Worm (Caenorhabditis elegans) whole organism, L4 larva: ENCODE measurements around the gene W04D12.1.

Experiments
- D1046.2 ChIP-seq: fragments of 200-800 bp; sonication (Bioruptor generic); IDR thresholded peaks from 2 replicates; pipeline ENCODE4 v1.3.6; 2022; ENCODE audit warnings: missing genetic modification characterization, missing compliant biosample characterization
- F37D6.2 ChIP-seq: sonication (generic microtip); optimal IDR thresholded peaks from 2 replicates; lab custom pipeline; 2016; ENCODE audit warnings: mild to moderate bottlenecking, missing genetic modification characterization, missing compliant biosample characterization
- F49E8.2 ChIP-seq: sonication (generic microtip); optimal IDR thresholded peaks from 2 replicates; lab custom pipeline; 2016; ENCODE audit warnings: missing compliant biosample characterization, mild to moderate bottlenecking, missing genetic modification characterization, borderline replicate concordance
- R02D3.7 ChIP-seq: fragments of 150-350 bp; sonication (generic microtip); optimal IDR thresholded peaks from 3 replicates; lab custom pipeline; 2014; ENCODE audit warnings: missing biosample characterization, missing genetic modification characterization
- aha-1 ChIP-seq: fragments of 150-350 bp; peaks from one replicate; lab custom pipeline; 2014; ENCODE audit warnings: missing biosample characterization, missing genetic modification characterization
- aly-2 ChIP-seq: sonication (generic microtip); optimal IDR thresholded peaks from 2 replicates; lab custom pipeline; 2018; ENCODE audit warnings: missing biosample characterization, missing genetic modification characterization
- arid-1 ChIP-seq: fragments of 200-800 bp; sonication (Bioruptor generic); conservative IDR thresholded peaks from 2 replicates; pipeline ENCODE4 v1.3.6; 2022; ENCODE audit warnings: missing genetic modification reagents, missing genetic modification characterization, missing compliant biosample characterization
- ceh-20 ChIP-seq: fragments of 200-800 bp; sonication (Bioruptor generic); IDR thresholded peaks from 2 replicates; pipeline ENCODE4 v1.3.6; 2022; ENCODE audit warnings: missing genetic modification reagents, missing genetic modification characterization, missing compliant biosample characterization
- ceh-32 ChIP-seq: sonication (generic microtip); optimal IDR thresholded peaks from 2 replicates; lab custom pipeline; 2016; ENCODE audit warnings: mild to moderate bottlenecking, missing genetic modification characterization, missing compliant biosample characterization; ENCODE audit not compliant: poor library complexity
- daf-12 ChIP-seq: fragments of 150-350 bp; optimal IDR thresholded peaks from 2 replicates; lab custom pipeline; 2014; ENCODE audit warnings: missing biosample characterization, missing genetic modification reagents, missing genetic modification characterization
- daf-16 ChIP-seq, 3 experiments: sonication (generic microtip); optimal IDR thresholded peaks; 2 replicates each; lab custom pipeline; 2016 to 2017; ENCODE audit warnings: missing genetic modification characterization in 3 of 3, missing genetic modification reagents in 3 of 3, mild to moderate bottlenecking in 2 of 3, missing compliant biosample characterization in 2 of 3, missing biosample characterization in 1 of 3, moderate library complexity in 1 of 3
- dmd-6 ChIP-seq: fragments of 200-800 bp; sonication (Bioruptor generic); IDR thresholded peaks from 2 replicates; pipeline ENCODE4 v1.3.6; 2022; ENCODE audit warnings: missing genetic modification reagents, missing genetic modification characterization, missing compliant biosample characterization
- dpl-1 ChIP-seq: fragments of 150-350 bp; optimal IDR thresholded peaks from 2 replicates; lab custom pipeline; 2014; ENCODE audit warnings: missing biosample characterization, missing genetic modification reagents, missing genetic modification characterization
- dve-1 ChIP-seq: sonication (generic microtip); optimal IDR thresholded peaks from 2 replicates; lab custom pipeline; 2017; ENCODE audit warnings: antibody characterized with exemption, mild to moderate bottlenecking, missing genetic modification characterization, missing compliant biosample characterization; ENCODE audit not compliant: insufficient read depth
- egl-43 ChIP-seq: fragments of 200-800 bp; sonication (Bioruptor generic); IDR thresholded peaks from 2 replicates; pipeline ENCODE4 v1.3.6; 2022; ENCODE audit warnings: missing genetic modification reagents, missing genetic modification characterization, missing compliant biosample characterization
- fkh-10 ChIP-seq: fragments of 150-350 bp; optimal IDR thresholded peaks from 2 replicates; lab custom pipeline; 2014; ENCODE audit warnings: missing biosample characterization, missing genetic modification reagents, missing genetic modification characterization
- fos-1 ChIP-seq: fragments of 150-350 bp; optimal IDR thresholded peaks from 2 replicates; lab custom pipeline; 2014; ENCODE audit warnings: missing biosample characterization, missing genetic modification characterization
- gei-8 ChIP-seq: fragments of 200-800 bp; sonication (Bioruptor generic); optimal IDR thresholded peaks from 2 replicates; lab custom pipeline; 2018; ENCODE audit warnings: mild to moderate bottlenecking, missing genetic modification characterization, missing compliant biosample characterization
- hlh-11 ChIP-seq: fragments of 200-800 bp; sonication (Bioruptor generic); optimal IDR thresholded peaks from 2 replicates; lab custom pipeline; 2018; ENCODE audit warnings: mild to moderate bottlenecking, missing genetic modification characterization, missing compliant biosample characterization
- hlh-30 ChIP-seq: sonication (generic microtip); optimal IDR thresholded peaks from 2 replicates; lab custom pipeline; 2017; ENCODE audit warnings: antibody characterized with exemption, mild to moderate bottlenecking, missing genetic modification characterization, missing compliant biosample characterization; ENCODE audit not compliant: insufficient read depth
- jun-1 ChIP-seq: fragments of 150-350 bp; optimal IDR thresholded peaks from 2 replicates; lab custom pipeline; 2014; ENCODE audit warnings: missing biosample characterization, missing genetic modification reagents, missing genetic modification characterization
- lin-1 ChIP-seq: fragments of 200-800 bp; sonication (Bioruptor generic); IDR thresholded peaks from 2 replicates; pipeline ENCODE4 v1.3.6; 2022; ENCODE audit warnings: missing genetic modification reagents, missing genetic modification characterization, missing compliant biosample characterization
- lin-13 ChIP-seq: fragments of 150-350 bp; optimal IDR thresholded peaks from 2 replicates; lab custom pipeline; 2014; ENCODE audit warnings: missing biosample characterization, missing genetic modification reagents, missing genetic modification characterization
- lir-3 ChIP-seq: sonication (generic microtip); optimal IDR thresholded peaks from 2 replicates; lab custom pipeline; 2016; ENCODE audit warnings: mild to moderate bottlenecking, missing genetic modification characterization, missing compliant biosample characterization
- mdl-1 ChIP-seq, 2 experiments: fragments of 150-350 bp in 1 of 2; sonication (generic microtip) in 1 of 2; optimal IDR thresholded peaks; 2 replicates each; lab custom pipeline; 2014 to 2017; ENCODE audit warnings: missing biosample characterization in 2 of 2, missing genetic modification characterization in 2 of 2
- mes-2 ChIP-seq: sonication (generic microtip); optimal IDR thresholded peaks from 2 replicates; lab custom pipeline; 2016; ENCODE audit warnings: missing genotype, mild to moderate bottlenecking, missing genetic modification characterization, missing compliant biosample characterization; ENCODE audit not compliant: poor library complexity, severe bottlenecking
- mxl-3 ChIP-seq: fragments of 200-800 bp; sonication (Bioruptor generic); optimal IDR thresholded peaks from 2 replicates; lab custom pipeline; 2018; ENCODE audit warnings: mild to moderate bottlenecking, missing genetic modification characterization, missing compliant biosample characterization
- nhr-10 ChIP-seq: fragments of 150-350 bp; optimal IDR thresholded peaks from 2 replicates; lab custom pipeline; 2014; ENCODE audit warnings: missing biosample characterization, missing genetic modification characterization
- nhr-102 ChIP-seq: sonication (generic microtip); optimal IDR thresholded peaks from 2 replicates; lab custom pipeline; 2016; ENCODE audit warnings: mild to moderate bottlenecking, missing genetic modification characterization, moderate library complexity, missing compliant biosample characterization
- nhr-25 ChIP-seq: sonication (generic microtip); optimal IDR thresholded peaks from 2 replicates; lab custom pipeline; 2017; ENCODE audit warnings: missing genetic modification characterization, mild to moderate bottlenecking, missing compliant biosample characterization, antibody characterized with exemption, moderate library complexity, borderline replicate concordance; ENCODE audit not compliant: insufficient read depth
- nhr-28 ChIP-seq: fragments of 150-350 bp; optimal IDR thresholded peaks from 2 replicates; lab custom pipeline; 2014; ENCODE audit warnings: missing biosample characterization, missing genetic modification characterization
- nhr-42 ChIP-seq: fragments of 200-800 bp; sonication (Bioruptor generic); IDR thresholded peaks from 2 replicates; pipeline ENCODE4 v1.3.6; 2022; ENCODE audit warnings: missing genetic modification characterization, missing compliant biosample characterization
- nhr-6 ChIP-seq: fragments of 150-350 bp; optimal IDR thresholded peaks from 2 replicates; lab custom pipeline; 2014; ENCODE audit warnings: missing biosample characterization, missing genetic modification characterization
- nhr-76 ChIP-seq: fragments of 150-350 bp; optimal IDR thresholded peaks from 2 replicates; lab custom pipeline; 2014; ENCODE audit warnings: missing biosample characterization, missing genetic modification characterization
- pqm-1 ChIP-seq: sonication (generic microtip); optimal IDR thresholded peaks from 2 replicates; lab custom pipeline; 2017; ENCODE audit warnings: missing biosample characterization, missing genetic modification characterization
- rbr-2 ChIP-seq: sonication (generic microtip); optimal IDR thresholded peaks from 2 replicates; lab custom pipeline; 2016; ENCODE audit warnings: missing genotype, missing genetic modification characterization, missing compliant biosample characterization
- saeg-2 ChIP-seq: fragments of 200-800 bp; sonication (Bioruptor generic); IDR thresholded peaks from 2 replicates; pipeline ENCODE4 v1.3.6; 2022; ENCODE audit warnings: missing genetic modification reagents, missing genetic modification characterization, missing compliant biosample characterization
- skn-1 ChIP-seq: fragments of 150-350 bp; optimal IDR thresholded peaks from 2 replicates; lab custom pipeline; 2014; ENCODE audit warnings: missing biosample characterization, missing genetic modification characterization
- spr-1 ChIP-seq: sonication (generic microtip); optimal IDR thresholded peaks from 2 replicates; lab custom pipeline; 2016; ENCODE audit warnings: mild to moderate bottlenecking, missing genetic modification characterization, missing compliant biosample characterization
- tra-1 ChIP-seq: fragments of 200-800 bp; sonication (Bioruptor generic); IDR thresholded peaks from 2 replicates; pipeline ENCODE4 v1.3.6; 2022; ENCODE audit warnings: missing genetic modification reagents, missing genetic modification characterization, missing compliant biosample characterization
- unc-62 ChIP-seq, 3 experiments: fragments of 150-350 bp in 1 of 3; sonication (generic microtip); optimal IDR thresholded peaks in 2 of 3; peaks in 1 of 3; 1 replicate in 1 of 3; 2 replicates in 2 of 3; lab custom pipeline; 2014 to 2017; ENCODE audit warnings: missing biosample characterization in 3 of 3, missing genetic modification characterization in 3 of 3, missing genetic modification reagents in 3 of 3, missing genotype in 1 of 3
- zfp-2 ChIP-seq: sonication (generic microtip); optimal IDR thresholded peaks from 2 replicates; lab custom pipeline; 2016; ENCODE audit warnings: mild to moderate bottlenecking, missing genetic modification characterization, missing compliant biosample characterization
- zip-2 ChIP-seq: fragments of 150-350 bp; optimal IDR thresholded peaks from 2 replicates; lab custom pipeline; 2014; ENCODE audit warnings: missing biosample characterization, missing genetic modification characterization

The W04D12.1 gene

ce11 chrIII:5805273-5805672 is 31.5 kb upstream of the W04D12.1 start, which contains the start of gene R12B2.3:
TSS of gene R12B2.3 (plus strand) at chrIII:5805573.
- TF ChIP-seq ceh-32 (tag; lab: Kevin White, UChicago): no peak
- TF ChIP-seq zip-2 (tag; lab: Kevin White, UChicago): no peak
- TF ChIP-seq gei-8: no peak
- no peak for TF ChIP-seq arid-1 (GFP tag; lab: Robert Waterston, UW)
- TF ChIP-seq F37D6.2 (tag; lab: Kevin White, UChicago): no peak
- no peak for TF ChIP-seq egl-43 (GFP tag; lab: Robert Waterston, UW)
- no peak for TF ChIP-seq dve-1 (tag; lab: Kevin White, UChicago)

ce11 chrIII:5806720-5807119 is 30.0 kb upstream of the W04D12.1 start, which contains the start of gene R12B2.2:
TSS of gene R12B2.2 (plus strand) at chrIII:5807020.
- TF ChIP-seq gei-8 (no peak), mes-2 (peak; percentile 20)

ce11 chrIII:5810012-5810411 is 26.7 kb upstream of the W04D12.1 start:
- no peak for TF ChIP-seq mdl-1 (tag; optimal IDR thresholded peaks at IDR 0.05; lab: Kevin White, UChicago)
- no peak for TF ChIP-seq daf-12 (tag; lab: Kevin White, UChicago)
- no peak for TF ChIP-seq zfp-2 (tag; lab: Kevin White, UChicago)
- no peak for TF ChIP-seq zip-2 (tag; lab: Kevin White, UChicago)
- TF ChIP-seq jun-1 (tag; lab: Kevin White, UChicago): no peak
- no peak for TF ChIP-seq lir-3
- no peak for TF ChIP-seq fkh-10 (GFP tag; lab: Kevin White, UChicago)
- no peak for TF ChIP-seq spr-1
- TF ChIP-seq egl-43 (GFP tag; lab: Robert Waterston, UW): no peak
- no peak for TF ChIP-seq pqm-1
- TF ChIP-seq aha-1 (tag; lab: Kevin White, UChicago): peak; percentile 34
- TF ChIP-seq nhr-6: no peak
- TF ChIP-seq nhr-42 (GFP tag; lab: Robert Waterston, UW): no peak
- TF ChIP-seq R02D3.7 (tag; lab: Kevin White, UChicago): no peak
- no peak for TF ChIP-seq D1046.2
- peak; percentile 25 for TF ChIP-seq hlh-11
- no peak for TF ChIP-seq nhr-25 (tag; lab: Kevin White, UChicago)
- TF ChIP-seq arid-1 (GFP tag; lab: Robert Waterston, UW): no peak
- peak; percentile 24 for TF ChIP-seq nhr-28
- TF ChIP-seq mes-2: peak; percentile 27
- peak; percentile 8; the same call in 1 of the 2 replicates for TF ChIP-seq dmd-6 (GFP tag; lab: Robert Waterston, UW)
- TF ChIP-seq tra-1 (GFP tag; lab: Robert Waterston, UW): no peak
- TF ChIP-seq lin-13 (GFP tag; lab: Kevin White, UChicago): no peak
- TF ChIP-seq daf-16 (GFP tag; optimal IDR thresholded peaks at IDR 0.05; lab: Kevin White, UChicago): no peak
- peak; percentile 21 for TF ChIP-seq daf-16 (tag; optimal IDR thresholded peaks at IDR 0.05; lab: Kevin White, UChicago)
- TF ChIP-seq aly-2 (tag; lab: Kevin White, UChicago): no peak
- TF ChIP-seq dve-1 (tag; lab: Kevin White, UChicago): peak; percentile 9

- TF ChIP-seq dpl-1 (GFP tag; lab: Kevin White, UChicago): no peak
- no peak for TF ChIP-seq fos-1 (tag; lab: Kevin White, UChicago)
- peak in 1 of 2 experiments; percentile 1 for TF ChIP-seq unc-62 (GFP tag; optimal IDR thresholded peaks at IDR 0.05 in 1 of 2; lab: Kevin White, UChicago)
- TF ChIP-seq unc-62 (tag; optimal IDR thresholded peaks at IDR 0.05; lab: Kevin White, UChicago): no peak
- TF ChIP-seq daf-16 (GFP tag; optimal IDR thresholded peaks at IDR 0.05; lab: Kevin White, UChicago): no peak
- peak; percentile 63 for TF ChIP-seq daf-16 (tag; optimal IDR thresholded peaks at IDR 0.05; lab: Kevin White, UChicago)
Observed at ce11 chrIII:5811957-5812356, 24.8 kb upstream of the W04D12.1 start.

ce11 chrIII:5812672-5813071 is 24.1 kb upstream of the W04D12.1 start:
- TF ChIP-seq spr-1 (no peak), nhr-102 (no peak), mxl-3 (peak; percentile 63), rbr-2 (tag; lab: Kevin White, UChicago) (no peak), dpl-1 (GFP tag; lab: Kevin White, UChicago) (no peak), hlh-11 (peak; percentile 73), skn-1 (tag; lab: Kevin White, UChicago) (no peak), saeg-2 (no peak), ceh-20 (GFP tag; lab: Robert Waterston, UW) (peak; percentile 65; the same call in 1 of the 2 replicates), F49E8.2 (tag; lab: Kevin White, UChicago) (no peak), nhr-10 (no peak), nhr-76 (no peak), lin-1 (GFP tag; lab: Robert Waterston, UW) (no peak), hlh-30 (tag; lab: Kevin White, UChicago) (peak; percentile 74), nhr-28 (peak; percentile 61)
